Worm (Caenorhabditis elegans) whole organism, young adult: ENCODE data around the gene C54D10.9.

ENCODE experiments used
- C06A6.2 ChIP-seq: fragments of 200-800 bp; sonication (Bioruptor generic); conservative IDR thresholded peaks from 2 replicates; pipeline ENCODE4 v1.3.6; 2022; ENCODE audit warnings: missing genetic modification characterization, missing compliant biosample characterization
- F52B5.7 ChIP-seq: sonication (generic microtip); optimal IDR thresholded peaks from 2 replicates; lab custom pipeline; 2016; ENCODE audit warnings: mild to moderate bottlenecking, missing genetic modification characterization, missing compliant biosample characterization
- Y53F4B.3 ChIP-seq: fragments of 200-800 bp; sonication (Bioruptor generic); IDR thresholded peaks from 2 replicates; pipeline ENCODE4 v1.3.6; 2022; ENCODE audit warnings: missing genetic modification reagents, missing genetic modification characterization, missing compliant biosample characterization
- Y53G8AR.9 ChIP-seq: fragments of 200-800 bp; sonication (Bioruptor generic); conservative IDR thresholded peaks from 2 replicates; pipeline ENCODE4 v1.3.6; 2022; ENCODE audit warnings: missing genetic modification reagents, missing genetic modification characterization, missing compliant biosample characterization
- Y56A3A.18 ChIP-seq: fragments of 200-800 bp; sonication (Bioruptor generic); IDR thresholded peaks from 2 replicates; pipeline ENCODE4 v1.3.6; 2022; ENCODE audit warnings: missing genetic modification reagents, missing genetic modification characterization, missing compliant biosample characterization
- ZK185.1 ChIP-seq: sonication (generic microtip); optimal IDR thresholded peaks from 2 replicates; lab custom pipeline; 2016; ENCODE audit warnings: mild to moderate bottlenecking, missing genetic modification characterization, missing compliant biosample characterization; ENCODE audit not compliant: poor library complexity, severe bottlenecking
- aptf-2 ChIP-seq: fragments of 200-800 bp; sonication (Bioruptor generic); conservative IDR thresholded peaks from 2 replicates; pipeline ENCODE4 v1.3.6; 2022; ENCODE audit warnings: missing genetic modification reagents, missing genetic modification characterization, missing compliant biosample characterization
- atf-7 ChIP-seq: sonication (generic microtip); optimal IDR thresholded peaks from 2 replicates; lab custom pipeline; 2017; ENCODE audit warnings: mild to moderate bottlenecking, missing genetic modification characterization, missing compliant biosample characterization
- attf-3 ChIP-seq: fragments of 200-800 bp; sonication (Bioruptor generic); conservative IDR thresholded peaks from 2 replicates; pipeline ENCODE4 v1.3.6; 2022; ENCODE audit warnings: missing genetic modification reagents, missing genetic modification characterization, missing compliant biosample characterization
- attf-5 ChIP-seq: fragments of 200-800 bp; sonication (Bioruptor generic); optimal IDR thresholded peaks from 2 replicates; lab custom pipeline; 2018; ENCODE audit warnings: mild to moderate bottlenecking, missing genetic modification characterization, missing compliant biosample characterization
- bed-2 ChIP-seq: fragments of 200-800 bp; sonication (Bioruptor generic); IDR thresholded peaks from 2 replicates; pipeline ENCODE4 v1.3.6; 2022; ENCODE audit warnings: missing genetic modification reagents, missing genetic modification characterization, missing compliant biosample characterization
- cebp-1 ChIP-seq, 2 experiments: fragments of 200-800 bp in 1 of 2; sonication (Bioruptor generic) in 1 of 2; sonication (generic microtip) in 1 of 2; IDR thresholded peaks in 1 of 2; optimal IDR thresholded peaks in 1 of 2; 2 replicates each; pipeline versions ENCODE4 v1.3.6 to Lab custom; 2017 to 2022; ENCODE audit warnings: missing compliant biosample characterization in 2 of 2, missing genetic modification characterization in 2 of 2, mild to moderate bottlenecking in 1 of 2, missing genetic modification reagents in 1 of 2, moderate library complexity in 1 of 2
- ceh-100 ChIP-seq: fragments of 200-800 bp; sonication (Bioruptor generic); IDR thresholded peaks from 2 replicates; pipeline ENCODE4 v1.3.6; 2022; ENCODE audit warnings: missing genetic modification reagents, missing genetic modification characterization, missing compliant biosample characterization
- ceh-27 ChIP-seq: fragments of 200-800 bp; sonication (Bioruptor generic); optimal IDR thresholded peaks from 2 replicates; lab custom pipeline; 2018; ENCODE audit warnings: mild to moderate bottlenecking, missing genetic modification characterization, moderate library complexity, missing compliant biosample characterization
- dpff-1 ChIP-seq: sonication (generic microtip); optimal IDR thresholded peaks from 2 replicates; lab custom pipeline; 2017; ENCODE audit warnings: mild to moderate bottlenecking, missing genetic modification characterization, missing compliant biosample characterization
- dpl-1 ChIP-seq: fragments of 150-350 bp; optimal IDR thresholded peaks from 2 replicates; lab custom pipeline; 2014; ENCODE audit warnings: missing biosample characterization, missing genetic modification reagents, missing genetic modification characterization
- efl-1 ChIP-seq: fragments of 150-350 bp; optimal IDR thresholded peaks from 2 replicates; lab custom pipeline; 2014; ENCODE audit warnings: missing biosample characterization, missing genetic modification reagents, missing genetic modification characterization
- egl-18 ChIP-seq: fragments of 200-800 bp; sonication (Bioruptor generic); IDR thresholded peaks from 2 replicates; pipeline ENCODE4 v1.3.6; 2022; ENCODE audit warnings: missing genetic modification reagents, missing genetic modification characterization, missing compliant biosample characterization
- egrh-3 ChIP-seq: fragments of 200-800 bp; sonication (Bioruptor generic); IDR thresholded peaks from 2 replicates; pipeline ENCODE4 v1.3.6; 2022; ENCODE audit warnings: missing genetic modification reagents, missing genetic modification characterization, missing compliant biosample characterization
- fkh-3 ChIP-seq: sonication (generic microtip); optimal IDR thresholded peaks from 2 replicates; lab custom pipeline; 2016; ENCODE audit warnings: mild to moderate bottlenecking, missing genetic modification characterization, missing compliant biosample characterization
- hlh-26 ChIP-seq: fragments of 200-800 bp; sonication (Bioruptor generic); conservative IDR thresholded peaks from 2 replicates; pipeline ENCODE4 v1.3.6; 2022; ENCODE audit warnings: missing genetic modification reagents, missing genetic modification characterization, missing compliant biosample characterization
- hmg-1.2 ChIP-seq: fragments of 200-800 bp; sonication (Bioruptor generic); IDR thresholded peaks from 2 replicates; pipeline ENCODE4 v1.3.6; 2022; ENCODE audit warnings: missing genetic modification reagents, missing genetic modification characterization, missing compliant biosample characterization
- hrde-1 ChIP-seq: sonication (generic microtip); optimal IDR thresholded peaks from 2 replicates; lab custom pipeline; 2016; ENCODE audit warnings: missing genetic modification characterization, mild to moderate bottlenecking, missing compliant biosample characterization, moderate library complexity, missing genotype, missing genetic modification reagents, borderline replicate concordance
- let-607 ChIP-seq, 2 experiments: fragments of 200-800 bp in 1 of 2; sonication (Bioruptor generic) in 1 of 2; sonication (generic microtip) in 1 of 2; optimal IDR thresholded peaks; 2 replicates each; lab custom pipeline; 2016 to 2018; ENCODE audit warnings: mild to moderate bottlenecking in 2 of 2, missing compliant biosample characterization in 2 of 2, missing genetic modification characterization in 2 of 2, moderate library complexity in 2 of 2, missing genotype in 1 of 2
- lin-35 ChIP-seq, 3 experiments: fragments of 150-350 bp in 2 of 3; sonication (generic microtip) in 1 of 3; optimal IDR thresholded peaks; 2 replicates each; lab custom pipeline; 2014 to 2018; ENCODE audit warnings: missing biosample characterization in 3 of 3, missing genetic modification characterization in 3 of 3, missing genetic modification reagents in 3 of 3
- lin-40 ChIP-seq: sonication (generic microtip); optimal IDR thresholded peaks from 2 replicates; lab custom pipeline; 2016; ENCODE audit warnings: missing genetic modification characterization, mild to moderate bottlenecking, missing compliant biosample characterization, missing genotype, missing genetic modification reagents
- lin-54 ChIP-seq: fragments of 200-800 bp; sonication (Bioruptor generic); optimal IDR thresholded peaks from 2 replicates; lab custom pipeline; 2018; ENCODE audit warnings: mild to moderate bottlenecking, missing genetic modification characterization, missing compliant biosample characterization
- madf-6 ChIP-seq: fragments of 200-800 bp; sonication (Bioruptor generic); IDR thresholded peaks from 2 replicates; pipeline ENCODE4 v1.3.6; 2022; ENCODE audit warnings: missing genetic modification reagents, missing genetic modification characterization, missing compliant biosample characterization
- mcd-1 ChIP-seq: fragments of 200-800 bp; sonication (Bioruptor generic); IDR thresholded peaks from 2 replicates; pipeline ENCODE4 v1.3.6; 2022; ENCODE audit warnings: missing genetic modification reagents, missing genetic modification characterization, missing compliant biosample characterization
- mel-28 ChIP-seq: sonication (generic microtip); optimal IDR thresholded peaks from 2 replicates; lab custom pipeline; 2016; ENCODE audit warnings: borderline replicate concordance, mild to moderate bottlenecking, missing genetic modification characterization, missing compliant biosample characterization
- nfya-2 ChIP-seq: fragments of 200-800 bp; sonication (Bioruptor generic); IDR thresholded peaks from 2 replicates; pipeline ENCODE4 v1.3.6; 2022; ENCODE audit warnings: missing genetic modification reagents, missing genetic modification characterization, missing compliant biosample characterization
- sea-2 ChIP-seq: fragments of 200-800 bp; sonication (Bioruptor generic); IDR thresholded peaks from 2 replicates; pipeline ENCODE4 v1.3.6; 2022; ENCODE audit warnings: missing genetic modification characterization, missing compliant biosample characterization
- somi-1 ChIP-seq: fragments of 200-800 bp; sonication (Bioruptor generic); optimal IDR thresholded peaks from 2 replicates; lab custom pipeline; 2018; ENCODE audit warnings: mild to moderate bottlenecking, missing genetic modification characterization, missing compliant biosample characterization
- unc-130 ChIP-seq: sonication (generic microtip); optimal IDR thresholded peaks from 2 replicates; lab custom pipeline; 2016; ENCODE audit warnings: missing genetic modification reagents, missing genetic modification characterization, missing compliant biosample characterization
- zfh-2 ChIP-seq: fragments of 200-800 bp; sonication (Bioruptor generic); conservative IDR thresholded peaks from 2 replicates; pipeline ENCODE4 v1.3.6; 2022; ENCODE audit warnings: missing genetic modification reagents, missing genetic modification characterization, missing compliant biosample characterization
- ztf-18 ChIP-seq: sonication (generic microtip); optimal IDR thresholded peaks from 2 replicates; lab custom pipeline; 2016; ENCODE audit warnings: missing genotype, mild to moderate bottlenecking, missing genetic modification characterization, missing compliant biosample characterization
- ztf-22 ChIP-seq: fragments of 200-800 bp; sonication (Bioruptor generic); optimal IDR thresholded peaks from 2 replicates; lab custom pipeline; 2018; ENCODE audit warnings: mild to moderate bottlenecking, missing genetic modification characterization, moderate library complexity, missing compliant biosample characterization
- ztf-26 ChIP-seq: sonication (generic microtip); optimal IDR thresholded peaks from 2 replicates; lab custom pipeline; 2017; ENCODE audit warnings: missing genetic modification characterization, missing compliant biosample characterization

The C54D10.9 gene

DNA sequence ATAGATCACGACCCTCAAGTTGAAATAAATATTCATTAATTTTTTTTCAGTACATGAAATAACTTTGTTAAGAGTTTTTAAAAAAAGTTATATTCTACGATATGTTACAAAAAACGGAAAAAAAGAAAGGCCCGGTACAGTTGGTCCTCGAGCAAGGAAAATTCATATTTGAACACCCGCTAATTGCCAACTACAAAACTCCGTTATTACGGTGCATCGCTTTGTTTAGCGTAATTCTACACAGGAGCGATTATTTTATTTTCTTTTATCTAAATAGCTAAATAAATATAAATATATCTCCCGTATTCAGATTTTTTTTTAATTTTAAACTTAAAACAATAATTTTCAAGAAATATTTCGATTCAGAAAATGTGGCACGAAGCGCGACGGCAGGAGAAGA, 3.5 kb downstream of the C54D10.9 start, which contains the start of gene F28C1.1:
Gene F28C1.1, plus strand, starts transcription at position 365 of the 400 bp plus-strand sequence.
- TF ChIP-seq attf-3 (GFP tag; lab: Robert Waterston, UW) (peak; percentile 93), lin-40 (tag; lab: Kevin White, UChicago) (no peak), hlh-26 (GFP tag; lab: Robert Waterston, UW) (no peak), dpl-1 (GFP tag; lab: Kevin White, UChicago) (peak; percentile 7), Y53G8AR.9 (GFP tag; lab: Robert Waterston, UW) (no peak), efl-1 (peak; percentile 51), fkh-3 (no peak)

ce11 chrV:12455695-12456094, 8.7 kb downstream of the C54D10.9 start:
- TF ChIP-seq mel-28 (no peak), let-607 (tag; optimal IDR thresholded peaks at IDR 0.05; lab: Kevin White, UChicago) (no peak), ztf-22 (GFP tag; lab: Kevin White, UChicago) (no peak), hmg-1.2 (GFP tag; lab: Robert Waterston, UW) (0 out of 2 replicates have a peak, but pooled peaks have one; percentile 4), egrh-3 (GFP tag; lab: Robert Waterston, UW) (peak; percentile 81; the same call in 1 of the 2 replicates)

DNA sequence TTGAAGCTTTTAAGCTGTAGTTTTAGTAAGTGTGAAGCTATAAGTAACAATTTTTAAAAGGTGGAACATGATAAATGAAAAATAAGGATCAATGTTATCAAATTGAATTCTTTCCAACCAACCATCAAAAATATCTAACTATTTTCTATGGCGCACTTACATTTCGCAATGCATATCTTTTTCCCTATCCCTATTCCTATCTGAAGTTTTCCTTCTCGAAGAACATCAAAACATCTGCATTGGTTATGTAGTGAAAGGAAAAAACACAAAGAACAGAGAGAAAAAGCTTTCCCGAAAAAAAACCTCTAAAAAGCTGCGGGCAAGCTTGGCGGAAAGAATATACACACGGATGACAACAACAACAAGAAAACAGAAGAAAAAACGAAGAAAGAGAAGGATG, 13.6 kb downstream of the C54D10.9 start:
- TF ChIP-seq sea-2 (GFP tag; lab: Robert Waterston, UW) (no peak), cebp-1 (GFP tag; IDR thresholded peaks at IDR 0.05; lab: Robert Waterston, UW) (no peak), cebp-1 (tag; optimal IDR thresholded peaks at IDR 0.05; lab: Kevin White, UChicago) (peak; percentile 76), lin-35 (GFP tag; optimal IDR thresholded peaks at IDR 0.05; lab: Kevin White, UChicago) (peak in 1 of 3 experiments; percentile 38), let-607 (tag; optimal IDR thresholded peaks at IDR 0.05; lab: Kevin White, UChicago) (no peak), aptf-2 (GFP tag; lab: Robert Waterston, UW) (no peak), unc-130 (GFP tag; lab: Kevin White, UChicago) (no peak), hlh-26 (GFP tag; lab: Robert Waterston, UW) (no peak), zfh-2 (GFP tag; lab: Robert Waterston, UW) (no peak), C06A6.2 (no peak), ztf-26 (tag; lab: Kevin White, UChicago) (no peak), ceh-100 (GFP tag; lab: Robert Waterston, UW) (no peak)

DNA sequence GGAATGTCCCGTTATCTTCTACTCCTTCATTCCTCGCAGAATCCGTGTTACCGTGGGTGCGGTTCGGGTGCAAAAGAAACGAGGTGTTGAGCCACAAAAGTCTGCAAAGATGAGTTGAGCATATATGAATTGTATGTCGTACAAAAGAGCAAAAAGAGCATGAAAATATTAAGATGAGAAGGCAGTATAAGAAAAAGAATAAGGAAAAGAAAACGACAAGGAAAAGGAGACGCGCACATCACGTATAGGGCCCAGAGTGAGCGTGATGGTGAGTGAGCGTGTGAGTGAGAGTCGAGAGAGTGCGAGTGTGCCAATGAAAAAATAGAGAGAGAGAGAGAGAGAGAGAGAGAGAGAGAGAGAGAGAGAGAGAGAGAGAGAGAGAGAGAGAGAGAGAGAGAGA, 16.0 kb downstream of the C54D10.9 start, which contains the start of gene egl-10:
Gene egl-10, minus strand, starts transcription at position 101 of the 400 bp plus-strand sequence.
- TF ChIP-seq zfh-2 (GFP tag; lab: Robert Waterston, UW) (0 out of 2 replicates have a peak, but pooled peaks have one; percentile 21), mcd-1 (no peak), madf-6 (GFP tag; lab: Robert Waterston, UW) (no peak)

- peak; percentile 83 for TF ChIP-seq somi-1 (GFP tag; lab: Kevin White, UChicago)
- TF ChIP-seq nfya-2 (GFP tag; lab: Robert Waterston, UW) = no peak
- peak; percentile 17; the same call in 1 of the 2 replicates for TF ChIP-seq madf-6 (GFP tag; lab: Robert Waterston, UW)
- TF ChIP-seq ztf-18 (tag; lab: Kevin White, UChicago) = no peak
- TF ChIP-seq dpff-1 (tag; lab: Kevin White, UChicago) = no peak
- peak; percentile 58 for TF ChIP-seq lin-40 (tag; lab: Kevin White, UChicago)
- TF ChIP-seq attf-5 (GFP tag; lab: Kevin White, UChicago) = peak; percentile 62
- peak; percentile 48 for TF ChIP-seq atf-7 (tag; lab: Kevin White, UChicago)
- peak; percentile 0 for TF ChIP-seq ztf-22 (GFP tag; lab: Kevin White, UChicago)
- 0 out of 2 replicates have a peak, but pooled peaks have one; percentile 38 for TF ChIP-seq bed-2 (GFP tag; lab: Robert Waterston, UW)
- TF ChIP-seq ceh-27 (GFP tag; lab: Kevin White, UChicago) = peak; percentile 76
- no peak for TF ChIP-seq dpl-1 (GFP tag; lab: Kevin White, UChicago)
- TF ChIP-seq Y56A3A.18 = 0 out of 2 replicates have a peak, but pooled peaks have one; percentile 25
- TF ChIP-seq ztf-26 (tag; lab: Kevin White, UChicago) = no peak
- TF ChIP-seq fkh-3 = no peak
- TF ChIP-seq cebp-1 (GFP tag; IDR thresholded peaks at IDR 0.05; lab: Robert Waterston, UW) = no peak
- TF ChIP-seq cebp-1 (tag; optimal IDR thresholded peaks at IDR 0.05; lab: Kevin White, UChicago) = peak; percentile 63
- TF ChIP-seq ZK185.1 (tag; lab: Kevin White, UChicago) = peak; percentile 2
- no peak for TF ChIP-seq egl-18 (GFP tag; lab: Robert Waterston, UW)
- TF ChIP-seq hrde-1 (tag; lab: Kevin White, UChicago) = no peak
- no peak for TF ChIP-seq Y53F4B.3 (GFP tag; lab: Robert Waterston, UW)
- TF ChIP-seq lin-54 = no peak
- TF ChIP-seq F52B5.7 (tag; lab: Kevin White, UChicago) = peak; percentile 31
Observed at ce11 chrV:12465399-12465798, 18.4 kb downstream of the C54D10.9 start.
